Fruit fly (Drosophila melanogaster) whole organism, embryonic: Measurements from ENCODE around the gene CG6788.

Source experiments
- Adf1 ChIP-seq: fragments of 200-800 bp; sonication (Bioruptor generic); IDR thresholded peaks from 2 replicates; pipeline ENCODE4 v1.3.6; 2022; ENCODE audit warnings: missing biosample characterization, missing genetic modification characterization
- CG16863 ChIP-seq: fragments of 200-800 bp; sonication (Bioruptor generic); optimal IDR thresholded peaks from 3 replicates; lab custom pipeline; 2016; ENCODE audit warnings: missing biosample characterization, missing genetic modification characterization
- CG17359 ChIP-seq: fragments of 200-800 bp; sonication (Bioruptor generic); optimal IDR thresholded peaks from 3 replicates; lab custom pipeline; 2018; ENCODE audit warnings: missing biosample characterization, mild to moderate bottlenecking, missing genetic modification characterization, moderate library complexity
- CG5245 ChIP-seq: fragments of 200-800 bp; sonication (Bioruptor generic); optimal IDR thresholded peaks from 3 replicates; lab custom pipeline; 2016; ENCODE audit warnings: missing biosample characterization, missing genetic modification characterization
- CG7357 ChIP-seq: fragments of 200-800 bp; sonication (Bioruptor generic); IDR thresholded peaks from 3 replicates; pipeline ENCODE4 v1.3.6; 2022; ENCODE audit warnings: missing biosample characterization, missing genetic modification characterization
- NC2β ChIP-seq: fragments of 200-800 bp; sonication (Bioruptor generic); optimal IDR thresholded peaks from 2 replicates; lab custom pipeline; 2016; ENCODE audit warnings: missing biosample characterization, missing genetic modification characterization
- aop ChIP-seq: fragments of 200-800 bp; sonication (Bioruptor generic); IDR thresholded peaks from 2 replicates; pipeline ENCODE4 v1.3.6; 2022; ENCODE audit warnings: missing biosample characterization, missing genetic modification characterization
- jing ChIP-seq: fragments of 200-800 bp; sonication (Bioruptor generic); optimal IDR thresholded peaks from 2 replicates; lab custom pipeline; 2018; ENCODE audit warnings: missing biosample characterization, mild to moderate bottlenecking, missing genetic modification characterization
- schlank ChIP-seq: fragments of 200-800 bp; sonication (Bioruptor generic); optimal IDR thresholded peaks from 2 replicates; lab custom pipeline; 2018; ENCODE audit warnings: missing biosample characterization, mild to moderate bottlenecking, missing genetic modification characterization
- slp2 ChIP-seq: fragments of 200-800 bp; sonication (Bioruptor generic); optimal IDR thresholded peaks from 2 replicates; lab custom pipeline; 2016; ENCODE audit warnings: missing biosample characterization, missing genetic modification characterization
- zf30C ChIP-seq: fragments of 200-800 bp; sonication (Bioruptor generic); optimal IDR thresholded peaks from 3 replicates; lab custom pipeline; 2018; ENCODE audit warnings: missing biosample characterization, mild to moderate bottlenecking, missing genetic modification characterization

DNA sequence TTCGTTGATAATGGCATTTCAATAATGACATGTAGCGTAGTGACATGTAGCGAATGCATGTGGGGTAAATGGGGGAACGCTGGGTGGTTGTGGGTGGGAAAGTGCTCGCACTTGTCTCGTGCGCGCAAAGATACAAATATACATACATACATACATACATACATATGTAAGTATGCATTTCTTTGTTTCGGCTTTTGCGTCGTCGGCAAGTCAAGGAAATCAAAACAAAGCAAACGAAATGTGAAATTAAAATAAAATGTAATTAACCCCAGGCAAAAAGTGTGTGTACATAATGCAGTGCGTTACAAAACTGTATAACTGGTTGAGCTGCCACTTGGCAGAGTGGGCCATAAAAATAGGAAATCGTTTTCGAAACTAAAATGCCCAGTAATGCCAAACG, 12.3 kb upstream of the CG6788 start:
- TF ChIP-seq slp2 (GFP tag; lab: Kevin White, UChicago), result no peak
- TF ChIP-seq NC2β (GFP tag; lab: Kevin White, UChicago), result no peak
- TF ChIP-seq jing (GFP tag; lab: Kevin White, UChicago), result no peak
- TF ChIP-seq CG17359 (tag; lab: Kevin White, UChicago), result no peak
- TF ChIP-seq CG5245 (GFP tag; lab: Kevin White, UChicago), result no peak
- no peak for TF ChIP-seq schlank
- no peak for TF ChIP-seq CG7357 (GFP tag; lab: Robert Waterston, UW)
- no peak for TF ChIP-seq aop (GFP tag; lab: Robert Waterston, UW)
- TF ChIP-seq CG16863 (GFP tag; lab: Kevin White, UChicago), result no peak
- TF ChIP-seq zf30C (GFP tag; lab: Kevin White, UChicago), result no peak
- no peak for TF ChIP-seq Adf1 (GFP tag; lab: Robert Waterston, UW)
